Fruit fly (Drosophila melanogaster): Measurements from ENCODE around the gene CG17571.

DNA sequence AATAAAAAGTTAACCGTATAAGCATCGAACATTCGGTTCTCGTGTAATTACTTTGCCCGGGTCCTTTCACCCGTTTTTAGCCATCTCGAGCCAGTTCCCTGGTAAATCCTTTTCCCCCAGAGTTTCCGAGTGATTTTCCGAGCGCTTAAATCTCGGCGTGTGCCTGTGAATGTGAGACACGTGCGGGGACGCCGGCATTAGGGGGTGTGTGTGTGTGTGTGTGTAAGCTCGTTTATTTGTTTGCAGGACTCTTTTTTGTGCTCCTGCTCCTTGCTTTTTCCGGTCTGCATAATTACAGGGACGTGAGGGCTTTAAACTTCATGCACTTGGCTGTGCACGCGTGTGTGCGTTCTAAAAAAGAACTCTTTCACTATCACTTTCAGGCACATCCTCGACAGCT is 31.2 kb downstream of the CG17571 start:
- TF ChIP-seq usp (GFP tag; optimal IDR thresholded peaks at IDR 0.05) = no peak
- TF ChIP-seq CG8478 (optimal IDR thresholded peaks at IDR 0.05) = no peak
- TF ChIP-seq psq (optimal IDR thresholded peaks at IDR 0.05) = no peak
